Worm (Caenorhabditis elegans) whole organism, young adult: Measurements from ENCODE around the gene let-19.
A peak's percentile ranks its signal among the peaks of the same experiment; 100 is the strongest.

Experiments
- B0261.1 ChIP-seq: sonication (generic microtip); optimal IDR thresholded peaks from 2 replicates; lab custom pipeline; 2016; ENCODE audit warnings: mild to moderate bottlenecking, missing genetic modification characterization, moderate library complexity, missing compliant biosample characterization
- C06A6.2 ChIP-seq: fragments of 200-800 bp; sonication (Bioruptor generic); conservative IDR thresholded peaks from 2 replicates; pipeline ENCODE4 v1.3.6; 2022; ENCODE audit warnings: missing genetic modification characterization, missing compliant biosample characterization
- C17E4.6 ChIP-seq: fragments of 200-800 bp; sonication (Bioruptor generic); IDR thresholded peaks from 2 replicates; pipeline ENCODE4 v1.3.6; 2022; ENCODE audit warnings: missing genetic modification reagents, missing genetic modification characterization, missing compliant biosample characterization
- D2030.7 ChIP-seq: fragments of 200-800 bp; sonication (Bioruptor generic); IDR thresholded peaks from 2 replicates; pipeline ENCODE4 v1.3.6; 2022; ENCODE audit warnings: missing genetic modification reagents, missing genetic modification characterization, missing compliant biosample characterization
- F10E7.11 ChIP-seq: sonication (generic microtip); optimal IDR thresholded peaks from 2 replicates; lab custom pipeline; 2017; ENCODE audit warnings: mild to moderate bottlenecking, missing genetic modification characterization, moderate library complexity, missing compliant biosample characterization
- F39B2.1 ChIP-seq: fragments of 200-800 bp; sonication (Bioruptor generic); IDR thresholded peaks from 2 replicates; pipeline ENCODE4 v1.3.6; 2022; ENCODE audit warnings: missing genetic modification reagents, missing genetic modification characterization, missing compliant biosample characterization
- F49E8.2 ChIP-seq: sonication (generic microtip); optimal IDR thresholded peaks from 3 replicates; lab custom pipeline; 2017; ENCODE audit warnings: missing genetic modification characterization, mild to moderate bottlenecking, missing compliant biosample characterization, antibody characterized with exemption, moderate library complexity; ENCODE audit not compliant: insufficient read depth
- T07F8.4 ChIP-seq: sonication (generic microtip); optimal IDR thresholded peaks from 2 replicates; lab custom pipeline; 2016; ENCODE audit warnings: mild to moderate bottlenecking, missing genetic modification characterization, moderate library complexity, missing compliant biosample characterization
- T26A5.8 ChIP-seq: sonication (generic microtip); optimal IDR thresholded peaks from 2 replicates; lab custom pipeline; 2016; ENCODE audit warnings: missing genetic modification characterization, missing compliant biosample characterization
- Y53G8AR.9 ChIP-seq: fragments of 200-800 bp; sonication (Bioruptor generic); conservative IDR thresholded peaks from 2 replicates; pipeline ENCODE4 v1.3.6; 2022; ENCODE audit warnings: missing genetic modification reagents, missing genetic modification characterization, missing compliant biosample characterization
- Y56A3A.18 ChIP-seq: fragments of 200-800 bp; sonication (Bioruptor generic); IDR thresholded peaks from 2 replicates; pipeline ENCODE4 v1.3.6; 2022; ENCODE audit warnings: missing genetic modification reagents, missing genetic modification characterization, missing compliant biosample characterization
- Y79H2A.3 ChIP-seq: fragments of 200-800 bp; sonication (Bioruptor generic); conservative IDR thresholded peaks from 2 replicates; pipeline ENCODE4 v1.3.6; 2022; ENCODE audit warnings: missing genetic modification reagents, missing genetic modification characterization, missing compliant biosample characterization
- akir-1 ChIP-seq: fragments of 200-800 bp; sonication (Bioruptor generic); optimal IDR thresholded peaks from 2 replicates; lab custom pipeline; 2018; ENCODE audit warnings: mild to moderate bottlenecking, missing genetic modification characterization, moderate library complexity, missing compliant biosample characterization
- atf-7 ChIP-seq: sonication (generic microtip); optimal IDR thresholded peaks from 2 replicates; lab custom pipeline; 2017; ENCODE audit warnings: mild to moderate bottlenecking, missing genetic modification characterization, missing compliant biosample characterization
- bed-1 ChIP-seq: fragments of 200-800 bp; sonication (Bioruptor generic); IDR thresholded peaks from 2 replicates; pipeline ENCODE4 v1.3.6; 2022; ENCODE audit warnings: missing genetic modification reagents, missing genetic modification characterization, missing compliant biosample characterization
- bed-2 ChIP-seq: fragments of 200-800 bp; sonication (Bioruptor generic); IDR thresholded peaks from 2 replicates; pipeline ENCODE4 v1.3.6; 2022; ENCODE audit warnings: missing genetic modification reagents, missing genetic modification characterization, missing compliant biosample characterization
- cebp-2 ChIP-seq: fragments of 200-800 bp; sonication (Bioruptor generic); IDR thresholded peaks from 2 replicates; pipeline ENCODE4 v1.3.6; 2022; ENCODE audit warnings: missing genetic modification characterization, missing compliant biosample characterization
- ceh-100 ChIP-seq: fragments of 200-800 bp; sonication (Bioruptor generic); IDR thresholded peaks from 2 replicates; pipeline ENCODE4 v1.3.6; 2022; ENCODE audit warnings: missing genetic modification reagents, missing genetic modification characterization, missing compliant biosample characterization
- ceh-79 ChIP-seq: sonication (generic microtip); optimal IDR thresholded peaks from 2 replicates; lab custom pipeline; 2017; ENCODE audit warnings: mild to moderate bottlenecking, missing genetic modification characterization, missing compliant biosample characterization
- ceh-91 ChIP-seq: fragments of 200-800 bp; sonication (Bioruptor generic); IDR thresholded peaks from 2 replicates; pipeline ENCODE4 v1.3.6; 2022; ENCODE audit warnings: missing genetic modification reagents, missing genetic modification characterization, missing compliant biosample characterization
- chd-7 ChIP-seq: sonication (generic microtip); optimal IDR thresholded peaks from 2 replicates; lab custom pipeline; 2016; ENCODE audit warnings: mild to moderate bottlenecking, missing genetic modification characterization, moderate library complexity, missing compliant biosample characterization
- dpff-1 ChIP-seq: sonication (generic microtip); optimal IDR thresholded peaks from 2 replicates; lab custom pipeline; 2017; ENCODE audit warnings: mild to moderate bottlenecking, missing genetic modification characterization, missing compliant biosample characterization
- ekl-4 ChIP-seq: fragments of 200-800 bp; sonication (Bioruptor generic); IDR thresholded peaks from 2 replicates; pipeline ENCODE4 v1.3.6; 2022; ENCODE audit warnings: missing genetic modification reagents, missing genetic modification characterization, missing compliant biosample characterization
- ets-4 ChIP-seq: fragments of 200-800 bp; sonication (Bioruptor generic); optimal IDR thresholded peaks from 2 replicates; lab custom pipeline; 2018; ENCODE audit warnings: mild to moderate bottlenecking, missing genetic modification characterization, missing compliant biosample characterization
- gei-17 ChIP-seq: fragments of 200-800 bp; sonication (Bioruptor generic); optimal IDR thresholded peaks from 2 replicates; lab custom pipeline; 2018; ENCODE audit warnings: mild to moderate bottlenecking, missing genetic modification characterization, missing compliant biosample characterization
- let-526 ChIP-seq: fragments of 200-800 bp; sonication (Bioruptor generic); IDR thresholded peaks from 2 replicates; pipeline ENCODE4 v1.3.6; 2022; ENCODE audit warnings: missing genetic modification reagents, missing genetic modification characterization, missing compliant biosample characterization
- let-607 ChIP-seq, 2 experiments: fragments of 200-800 bp in 1 of 2; sonication (Bioruptor generic) in 1 of 2; sonication (generic microtip) in 1 of 2; optimal IDR thresholded peaks; 2 replicates each; lab custom pipeline; 2016 to 2018; ENCODE audit warnings: mild to moderate bottlenecking in 2 of 2, missing compliant biosample characterization in 2 of 2, missing genetic modification characterization in 2 of 2, moderate library complexity in 2 of 2, missing genotype in 1 of 2
- lin-54 ChIP-seq: fragments of 200-800 bp; sonication (Bioruptor generic); optimal IDR thresholded peaks from 2 replicates; lab custom pipeline; 2018; ENCODE audit warnings: mild to moderate bottlenecking, missing genetic modification characterization, missing compliant biosample characterization
- lsy-27 ChIP-seq: sonication (generic microtip); optimal IDR thresholded peaks from 2 replicates; lab custom pipeline; 2017; ENCODE audit warnings: missing genetic modification characterization, mild to moderate bottlenecking, missing compliant biosample characterization, antibody characterized with exemption, missing genotype, borderline replicate concordance; ENCODE audit not compliant: insufficient read depth
- madf-3 ChIP-seq: fragments of 200-800 bp; sonication (Bioruptor generic); IDR thresholded peaks from 2 replicates; pipeline ENCODE4 v1.3.6; 2022; ENCODE audit warnings: missing genetic modification reagents, missing genetic modification characterization, missing compliant biosample characterization
- madf-6 ChIP-seq: fragments of 200-800 bp; sonication (Bioruptor generic); IDR thresholded peaks from 2 replicates; pipeline ENCODE4 v1.3.6; 2022; ENCODE audit warnings: missing genetic modification reagents, missing genetic modification characterization, missing compliant biosample characterization
- madf-8 ChIP-seq: fragments of 200-800 bp; sonication (Bioruptor generic); conservative IDR thresholded peaks from 2 replicates; pipeline ENCODE4 v1.3.6; 2022; ENCODE audit warnings: missing genetic modification reagents, missing genetic modification characterization, missing compliant biosample characterization
- mxl-1 ChIP-seq: sonication (generic microtip); optimal IDR thresholded peaks from 2 replicates; lab custom pipeline; 2016; ENCODE audit warnings: missing genetic modification characterization, missing compliant biosample characterization
- nfyb-1 ChIP-seq: fragments of 200-800 bp; sonication (Bioruptor generic); IDR thresholded peaks from 2 replicates; pipeline ENCODE4 v1.3.6; 2022; ENCODE audit warnings: missing genetic modification reagents, missing genetic modification characterization, missing compliant biosample characterization
- nhr-120 ChIP-seq: fragments of 200-800 bp; sonication (Bioruptor generic); IDR thresholded peaks from 2 replicates; pipeline ENCODE4 v1.3.6; 2022; ENCODE audit warnings: missing genetic modification characterization, missing compliant biosample characterization
- nhr-179 ChIP-seq: sonication (generic microtip); optimal IDR thresholded peaks from 2 replicates; lab custom pipeline; 2016; ENCODE audit warnings: mild to moderate bottlenecking, missing genetic modification characterization, missing compliant biosample characterization
- snpc-1.1 ChIP-seq: sonication (generic microtip); optimal IDR thresholded peaks from 2 replicates; lab custom pipeline; 2017; ENCODE audit warnings: missing genetic modification characterization, mild to moderate bottlenecking, missing compliant biosample characterization, antibody characterized with exemption, moderate library complexity, missing genotype, missing genetic modification reagents; ENCODE audit not compliant: insufficient read depth
- snpc-1.3 ChIP-seq: sonication (generic microtip); optimal IDR thresholded peaks from 2 replicates; lab custom pipeline; 2017; ENCODE audit warnings: missing genetic modification characterization, mild to moderate bottlenecking, missing compliant biosample characterization, antibody characterized with exemption, moderate library complexity, missing genotype, missing genetic modification reagents; ENCODE audit not compliant: insufficient read depth
- somi-1 ChIP-seq: fragments of 200-800 bp; sonication (Bioruptor generic); optimal IDR thresholded peaks from 2 replicates; lab custom pipeline; 2018; ENCODE audit warnings: mild to moderate bottlenecking, missing genetic modification characterization, missing compliant biosample characterization
- tbp1 ChIP-seq: fragments of 200-800 bp; sonication (Bioruptor generic); optimal IDR thresholded peaks from 2 replicates; lab custom pipeline; 2018; ENCODE audit warnings: mild to moderate bottlenecking, missing genetic modification characterization, missing compliant biosample characterization
- tbx-9 ChIP-seq: sonication (generic microtip); optimal IDR thresholded peaks from 2 replicates; lab custom pipeline; 2016; ENCODE audit warnings: borderline replicate concordance, missing genetic modification characterization, inconsistent platforms, missing compliant biosample characterization
- unc-130 ChIP-seq: sonication (generic microtip); optimal IDR thresholded peaks from 2 replicates; lab custom pipeline; 2016; ENCODE audit warnings: missing genetic modification reagents, missing genetic modification characterization, missing compliant biosample characterization
- unc-62 ChIP-seq: fragments of 150-350 bp; optimal IDR thresholded peaks from 2 replicates; lab custom pipeline; 2014; ENCODE audit warnings: missing biosample characterization, missing genetic modification reagents, missing genetic modification characterization
- xnd-1 ChIP-seq: sonication (generic microtip); optimal IDR thresholded peaks from 2 replicates; lab custom pipeline; 2016; ENCODE audit warnings: missing genotype, missing genetic modification reagents, missing genetic modification characterization, missing compliant biosample characterization
- zim-3 ChIP-seq: sonication (generic microtip); optimal IDR thresholded peaks from 2 replicates; lab custom pipeline; 2017; ENCODE audit warnings: mild to moderate bottlenecking, missing genetic modification characterization, moderate library complexity, missing compliant biosample characterization
- ztf-25 ChIP-seq: fragments of 200-800 bp; sonication (Bioruptor generic); IDR thresholded peaks from 2 replicates; pipeline ENCODE4 v1.3.6; 2022; ENCODE audit warnings: missing genetic modification reagents, missing genetic modification characterization, missing compliant biosample characterization
- ztf-26 ChIP-seq: sonication (generic microtip); optimal IDR thresholded peaks from 2 replicates; lab custom pipeline; 2017; ENCODE audit warnings: missing genetic modification characterization, missing compliant biosample characterization
- ztf-28 ChIP-seq: fragments of 200-800 bp; sonication (Bioruptor generic); IDR thresholded peaks from 2 replicates; pipeline ENCODE4 v1.3.6; 2022; ENCODE audit warnings: missing genetic modification reagents, missing genetic modification characterization, missing compliant biosample characterization
- ztf-3 ChIP-seq: fragments of 200-800 bp; sonication (Bioruptor generic); optimal IDR thresholded peaks from 2 replicates; lab custom pipeline; 2018; ENCODE audit warnings: mild to moderate bottlenecking, missing genetic modification characterization, missing compliant biosample characterization

Gene let-19

DNA sequence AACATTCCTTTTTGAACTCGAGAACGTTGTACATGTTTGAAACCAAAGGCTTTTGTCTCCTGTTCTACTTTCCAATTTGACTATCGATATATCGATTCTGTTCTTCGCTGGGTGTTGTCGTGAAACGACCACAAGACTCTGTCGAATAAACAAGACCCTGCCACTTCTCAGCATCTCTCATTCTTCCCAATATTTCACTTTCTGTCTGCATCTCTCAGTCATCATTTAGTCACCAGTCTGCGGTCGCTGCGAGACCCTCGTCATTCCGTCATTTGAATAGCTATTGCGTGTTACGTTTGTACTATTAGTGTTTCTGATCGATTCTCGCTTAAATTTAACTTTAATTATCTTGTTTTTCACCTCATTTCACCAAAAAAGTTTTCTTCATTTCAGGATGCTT, 16.6 kb downstream of the let-19 start (continued):
- TF ChIP-seq ceh-79 (no peak), somi-1 (GFP tag; lab: Kevin White, UChicago) (peak; percentile 74), ztf-3 (GFP tag; lab: Kevin White, UChicago) (no peak), F49E8.2 (tag; lab: Kevin White, UChicago) (no peak), bed-1 (no peak), B0261.1 (no peak), ztf-28 (GFP tag; lab: Robert Waterston, UW) (no peak), tbx-9 (tag; lab: Kevin White, UChicago) (no peak), gei-17 (GFP tag; lab: Kevin White, UChicago) (peak; percentile 53), snpc-1.3 (no peak), madf-8 (GFP tag; lab: Robert Waterston, UW) (no peak), bed-2 (no peak), lsy-27 (tag; lab: Kevin White, UChicago) (no peak), ceh-100 (GFP tag; lab: Robert Waterston, UW) (no peak), nhr-179 (tag; lab: Kevin White, UChicago) (no peak), chd-7 (tag; lab: Kevin White, UChicago) (peak; percentile 72), Y79H2A.3 (GFP tag; lab: Robert Waterston, UW) (no peak), T26A5.8 (tag; lab: Kevin White, UChicago) (no peak), unc-62 (GFP tag; lab: Kevin White, UChicago) (no peak), ekl-4 (GFP tag; lab: Robert Waterston, UW) (peak; percentile 99), ztf-25 (GFP tag; lab: Robert Waterston, UW) (no peak), xnd-1 (no peak), nhr-120 (GFP tag; lab: Robert Waterston, UW) (no peak), F10E7.11 (tag; lab: Kevin White, UChicago) (no peak), zim-3 (no peak), Y56A3A.18 (GFP tag; lab: Robert Waterston, UW) (no peak), lin-54 (GFP tag; lab: Kevin White, UChicago) (peak; percentile 75), madf-3 (peak; percentile 83), Y53G8AR.9 (GFP tag; lab: Robert Waterston, UW) (peak; percentile 66), C17E4.6 (peak; percentile 86), let-526 (GFP tag; lab: Robert Waterston, UW) (peak; percentile 76; the same call in 1 of the 2 replicates), C06A6.2 (GFP tag; lab: Robert Waterston, UW) (peak; percentile 75), let-607 (tag; optimal IDR thresholded peaks at IDR 0.05; lab: Kevin White, UChicago) (peak; percentile 81), tbp1 (GFP tag; lab: Kevin White, UChicago) (peak; percentile 62), unc-130 (no peak), akir-1 (GFP tag; lab: Kevin White, UChicago) (no peak), atf-7 (tag; lab: Kevin White, UChicago) (peak; percentile 83), F39B2.1 (no peak), snpc-1.1 (tag; lab: Kevin White, UChicago) (no peak), nfyb-1 (peak; percentile 91), mxl-1 (tag; lab: Kevin White, UChicago) (no peak), cebp-2 (GFP tag; lab: Robert Waterston, UW) (no peak), ets-4 (GFP tag; lab: Kevin White, UChicago) (peak; percentile 23), madf-6 (no peak), ztf-26 (tag; lab: Kevin White, UChicago) (peak; percentile 44), ceh-91 (GFP tag; lab: Robert Waterston, UW) (no peak), dpff-1 (tag; lab: Kevin White, UChicago) (no peak), D2030.7 (GFP tag; lab: Robert Waterston, UW) (no peak), T07F8.4 (tag; lab: Kevin White, UChicago) (no peak)
